Fruit fly (Drosophila melanogaster): ENCODE results near the gene CG42588.

Gene CG42588

dm6 chr3L:12832355-12832881, 18.4 kb downstream of the CG42588 start (continued):
- TF ChIP-seq fru (optimal IDR thresholded peaks at IDR 0.05): no peak
- TF ChIP-seq Atf6 (GFP tag; IDR thresholded peaks at IDR 0.05): peak; percentile 16; the same call in 1 of the 2 replicates
- no peak for TF ChIP-seq CG18011 (GFP tag; optimal IDR thresholded peaks at IDR 0.05)
- TF ChIP-seq otp (GFP tag; IDR thresholded peaks at IDR 0.05): no peak
- no peak for TF ChIP-seq Chrac-16 (GFP tag; optimal IDR thresholded peaks at IDR 0.05)
- no peak for TF ChIP-seq bcd (GFP tag; optimal IDR thresholded peaks at IDR 0.05)
- no peak for TF ChIP-seq Eip74EF (GFP tag; optimal IDR thresholded peaks at IDR 0.05)
- 0 out of 2 replicates have a peak, but pooled peaks have one; percentile 31 for TF ChIP-seq Scr (GFP tag; IDR thresholded peaks at IDR 0.05; ENCODE audit: partially characterized antibody)
- TF ChIP-seq Sry-δ (GFP tag; optimal IDR thresholded peaks at IDR 0.05): no peak
- no peak for TF ChIP-seq CG11696 (GFP tag; IDR thresholded peaks at IDR 0.05)
- no peak for TF ChIP-seq psq (GFP tag; optimal IDR thresholded peaks at IDR 0.05)
- peak; percentile 69 for TF ChIP-seq scrt (GFP tag; optimal IDR thresholded peaks at IDR 0.05)
- TF ChIP-seq CG34422 (GFP tag; IDR thresholded peaks at IDR 0.05): peak; percentile 10; the same call in 1 of the 3 replicates
- TF ChIP-seq BtbVII (GFP tag; optimal IDR thresholded peaks at IDR 0.05): peak; percentile 8
- peak in 1 of 2 experiments; percentile 29 for TF ChIP-seq bsh (GFP tag; optimal IDR thresholded peaks at IDR 0.05)
- TF ChIP-seq CG10147 (GFP tag; optimal IDR thresholded peaks at IDR 0.05): peak; percentile 10
- no peak; the same call in 1 of the 2 replicates for TF ChIP-seq amos (GFP tag; IDR thresholded peaks at IDR 0.05; ENCODE audit: partially characterized antibody)
- peak; percentile 59 for TF ChIP-seq ewg (GFP tag; optimal IDR thresholded peaks at IDR 0.05)
- TF ChIP-seq CG10462 (GFP tag; optimal IDR thresholded peaks at IDR 0.05): no peak
- no peak for TF ChIP-seq CG14667 (GFP tag; IDR thresholded peaks at IDR 0.05)
- peak; percentile 21 for TF ChIP-seq cwo (GFP tag; optimal IDR thresholded peaks at IDR 0.05)
- 0 out of 2 replicates have a peak, but pooled peaks have one; percentile 3 for TF ChIP-seq slbo (GFP tag; IDR thresholded peaks at IDR 0.05)
- TF ChIP-seq CG34376 (GFP tag; optimal IDR thresholded peaks at IDR 0.05): peak; percentile 41
- no peak for TF ChIP-seq D19B (GFP tag; optimal IDR thresholded peaks at IDR 0.05)
- TF ChIP-seq CG2678 (tag; optimal IDR thresholded peaks at IDR 0.05): peak; percentile 19
- TF ChIP-seq so (GFP tag; IDR thresholded peaks at IDR 0.05): peak; percentile 46; the same call in 1 of the 3 replicates
- no peak for TF ChIP-seq prd (optimal IDR thresholded peaks at IDR 0.05)
- TF ChIP-seq prd (GFP tag; IDR thresholded peaks at IDR 0.05): no peak
- TF ChIP-seq Mrtf (GFP tag; IDR thresholded peaks at IDR 0.05): no peak
- peak; percentile 5; the same call in 1 of the 2 replicates for TF ChIP-seq Adf1 (GFP tag; IDR thresholded peaks at IDR 0.05)
- no peak for TF ChIP-seq CG11093 (GFP tag; IDR thresholded peaks at IDR 0.05)
- 0 out of 2 replicates have a peak, but pooled peaks have one; percentile 40 for TF ChIP-seq sna (GFP tag; IDR thresholded peaks at IDR 0.05; ENCODE audit: partially characterized antibody)
- no peak for TF ChIP-seq cas (GFP tag; IDR thresholded peaks at IDR 0.05)
- TF ChIP-seq CG16779 (GFP tag; IDR thresholded peaks at IDR 0.05): no peak
- TF ChIP-seq sob (GFP tag; IDR thresholded peaks at IDR 0.05): no peak
- no peak for TF ChIP-seq CG8359 (GFP tag; optimal IDR thresholded peaks at IDR 0.05; ENCODE audit: borderline replicate concordance)
- no peak for TF ChIP-seq CG4328 (GFP tag; optimal IDR thresholded peaks at IDR 0.05)
- peak; percentile 5 for TF ChIP-seq Vsx1 (GFP tag; optimal IDR thresholded peaks at IDR 0.05)
- TF ChIP-seq pho (GFP tag; optimal IDR thresholded peaks at IDR 0.05): no peak
- peak; percentile 49; the same call in 1 of the 3 replicates for TF ChIP-seq CG6791 (GFP tag; IDR thresholded peaks at IDR 0.05; ENCODE audit: partially characterized antibody)
- peak; percentile 76 for TF ChIP-seq CG11504 (tag; optimal IDR thresholded peaks at IDR 0.05)
- TF ChIP-seq oc (tag; optimal IDR thresholded peaks at IDR 0.05): no peak
- TF ChIP-seq CG6854 (GFP tag; optimal IDR thresholded peaks at IDR 0.05): peak; percentile 19
- TF ChIP-seq CG12155 (GFP tag; optimal IDR thresholded peaks at IDR 0.05): no peak
